Worm (Caenorhabditis elegans) whole organism, L1 larva: Measurements from ENCODE around the gene C38C3.3.

Experiments
- C04F5.9 ChIP-seq: sonication (generic microtip); optimal IDR thresholded peaks from 2 replicates; lab custom pipeline; 2016; ENCODE audit warnings: missing genetic modification characterization, missing compliant biosample characterization
- C34B4.2 ChIP-seq: sonication (generic microtip); optimal IDR thresholded peaks from 2 replicates; lab custom pipeline; 2017; ENCODE audit warnings: mild to moderate bottlenecking, missing genetic modification characterization, missing compliant biosample characterization
- F16B12.6 ChIP-seq: fragments of 150-350 bp; optimal IDR thresholded peaks from 2 replicates; lab custom pipeline; 2014; ENCODE audit warnings: missing biosample characterization, missing genetic modification characterization
- Y116A8C.19 ChIP-seq: sonication (generic microtip); optimal IDR thresholded peaks from 2 replicates; lab custom pipeline; 2016; ENCODE audit warnings: missing compliant biosample characterization, missing genetic modification characterization, borderline replicate concordance
- aha-1 ChIP-seq: fragments of 150-350 bp; optimal IDR thresholded peaks from 2 replicates; lab custom pipeline; 2014; ENCODE audit warnings: missing biosample characterization, missing genetic modification characterization
- alr-1 ChIP-seq: fragments of 200-800 bp; sonication (Bioruptor generic); optimal IDR thresholded peaks from 2 replicates; lab custom pipeline; 2018; ENCODE audit warnings: borderline replicate concordance, mild to moderate bottlenecking, missing genetic modification characterization, missing compliant biosample characterization
- aly-2 ChIP-seq: fragments of 150-350 bp; optimal IDR thresholded peaks from 2 replicates; lab custom pipeline; 2014; ENCODE audit warnings: missing biosample characterization, missing genetic modification characterization
- ama-1 ChIP-seq: fragments of 150-350 bp; optimal IDR thresholded peaks from 2 replicates; lab custom pipeline; 2014
- blmp-1 ChIP-seq: fragments of 150-350 bp; optimal IDR thresholded peaks from 2 replicates; lab custom pipeline; 2014; ENCODE audit warnings: missing biosample characterization, missing genetic modification characterization
- ceh-8 ChIP-seq: fragments of 200-800 bp; sonication (Bioruptor generic); optimal IDR thresholded peaks from 2 replicates; lab custom pipeline; 2018; ENCODE audit warnings: mild to moderate bottlenecking, missing genetic modification characterization, moderate library complexity, missing compliant biosample characterization
- ceh-82 ChIP-seq, 3 experiments: fragments of 150-350 bp in 1 of 3; sonication (generic microtip) in 2 of 3; optimal IDR thresholded peaks; 2 replicates each; lab custom pipeline; 2014 to 2017; ENCODE audit warnings: missing biosample characterization in 3 of 3, missing genetic modification characterization in 3 of 3
- dpl-1 ChIP-seq, 3 experiments: fragments of 150-350 bp in 2 of 3; sonication (generic microtip) in 1 of 3; optimal IDR thresholded peaks; 2 replicates each; lab custom pipeline; 2014 to 2017; ENCODE audit warnings: missing biosample characterization in 3 of 3, missing genetic modification characterization in 3 of 3, missing genetic modification reagents in 3 of 3
- dsc-1 ChIP-seq: sonication (generic microtip); optimal IDR thresholded peaks from 2 replicates; lab custom pipeline; 2016; ENCODE audit warnings: mild to moderate bottlenecking, missing genetic modification characterization, missing compliant biosample characterization
- efl-1 ChIP-seq, 4 experiments: fragments of 150-350 bp; optimal IDR thresholded peaks in 3 of 4; peaks in 1 of 4; 1 replicate in 1 of 4; 2 replicates in 3 of 4; lab custom pipeline; 2014; ENCODE audit warnings: missing biosample characterization in 2 of 4, missing genetic modification characterization in 2 of 4, missing genetic modification reagents in 2 of 4
- efl-3 ChIP-seq: fragments of 200-800 bp; sonication (Bioruptor generic); optimal IDR thresholded peaks from 2 replicates; lab custom pipeline; 2018; ENCODE audit warnings: mild to moderate bottlenecking, missing genetic modification characterization, missing compliant biosample characterization
- egl-13 ChIP-seq: sonication (generic microtip); optimal IDR thresholded peaks from 2 replicates; lab custom pipeline; 2016; ENCODE audit warnings: missing genotype, missing genetic modification reagents, missing genetic modification characterization, missing compliant biosample characterization
- egl-27 ChIP-seq, 2 experiments: fragments of 150-350 bp in 1 of 2; sonication (generic microtip); optimal IDR thresholded peaks; 3 replicates each; lab custom pipeline; 2017 to 2018; ENCODE audit warnings: missing biosample characterization in 2 of 2, missing genetic modification characterization in 2 of 2, missing genetic modification reagents in 2 of 2
- elt-2 ChIP-seq: sonication (generic microtip); optimal IDR thresholded peaks from 2 replicates; lab custom pipeline; 2016; ENCODE audit warnings: missing genetic modification characterization, mild to moderate bottlenecking, inconsistent platforms, missing compliant biosample characterization, missing genetic modification reagents
- ets-5 ChIP-seq: fragments of 200-800 bp; sonication (Bioruptor generic); IDR thresholded peaks from 2 replicates; pipeline ENCODE4 v1.3.6; 2022; ENCODE audit warnings: missing genetic modification characterization, missing compliant biosample characterization
- fkh-8 ChIP-seq: sonication (generic microtip); optimal IDR thresholded peaks from 2 replicates; lab custom pipeline; 2016; ENCODE audit warnings: mild to moderate bottlenecking, missing genetic modification characterization, missing compliant biosample characterization
- hpl-2 ChIP-seq: fragments of 150-350 bp; optimal IDR thresholded peaks from 2 replicates; lab custom pipeline; 2014; ENCODE audit warnings: missing biosample characterization, missing genetic modification reagents, missing genetic modification characterization
- isw-1 ChIP-seq: fragments of 200-800 bp; sonication (Bioruptor generic); IDR thresholded peaks from 2 replicates; pipeline ENCODE4 v1.3.6; 2022; ENCODE audit warnings: missing genetic modification characterization, missing compliant biosample characterization
- lin-13 ChIP-seq: fragments of 150-350 bp; optimal IDR thresholded peaks from 2 replicates; lab custom pipeline; 2014; ENCODE audit warnings: missing biosample characterization, missing genetic modification reagents, missing genetic modification characterization
- lin-35 ChIP-seq, 2 experiments: fragments of 150-350 bp; optimal IDR thresholded peaks; 2 replicates each; lab custom pipeline; 2014; ENCODE audit warnings: missing biosample characterization in 2 of 2, missing genetic modification characterization in 2 of 2, missing genetic modification reagents in 2 of 2
- lir-3 ChIP-seq: sonication (generic microtip); optimal IDR thresholded peaks from 2 replicates; lab custom pipeline; 2016; ENCODE audit warnings: mild to moderate bottlenecking, missing genetic modification characterization, moderate library complexity, missing compliant biosample characterization; ENCODE audit not compliant: poor library complexity
- lsy-2 ChIP-seq, 2 experiments: fragments of 150-350 bp; optimal IDR thresholded peaks; 2 replicates each; lab custom pipeline; 2014; ENCODE audit warnings: missing biosample characterization in 2 of 2, missing genetic modification characterization in 2 of 2
- mab-9 ChIP-seq: fragments of 200-800 bp; sonication (Bioruptor generic); IDR thresholded peaks from 2 replicates; pipeline ENCODE4 v1.3.6; 2022; ENCODE audit warnings: missing genetic modification reagents, missing genetic modification characterization, missing compliant biosample characterization
- mef-2 ChIP-seq: fragments of 150-350 bp; optimal IDR thresholded peaks from 2 replicates; lab custom pipeline; 2014; ENCODE audit warnings: missing biosample characterization, missing genetic modification characterization
- mep-1 ChIP-seq: fragments of 150-350 bp; optimal IDR thresholded peaks from 2 replicates; lab custom pipeline; 2014; ENCODE audit warnings: missing biosample characterization, missing genetic modification characterization
- nhr-11 ChIP-seq: fragments of 150-350 bp; optimal IDR thresholded peaks from 2 replicates; lab custom pipeline; 2014; ENCODE audit warnings: missing biosample characterization, missing genetic modification characterization
- nhr-12 ChIP-seq: sonication (generic microtip); optimal IDR thresholded peaks from 2 replicates; lab custom pipeline; 2017; ENCODE audit warnings: missing biosample characterization, missing genetic modification characterization
- nhr-20 ChIP-seq: sonication (generic microtip); optimal IDR thresholded peaks from 2 replicates; lab custom pipeline; 2016; ENCODE audit warnings: mild to moderate bottlenecking, missing genetic modification characterization, missing compliant biosample characterization
- nhr-28 ChIP-seq: fragments of 150-350 bp; optimal IDR thresholded peaks from 2 replicates; lab custom pipeline; 2014; ENCODE audit warnings: missing biosample characterization, missing genetic modification characterization
- nhr-71 ChIP-seq: sonication (generic microtip); optimal IDR thresholded peaks from 2 replicates; lab custom pipeline; 2016; ENCODE audit warnings: mild to moderate bottlenecking, missing genetic modification characterization, moderate library complexity, missing compliant biosample characterization
- nhr-76 ChIP-seq: sonication (generic microtip); optimal IDR thresholded peaks from 2 replicates; lab custom pipeline; 2017; ENCODE audit warnings: missing biosample characterization, missing genetic modification characterization
- nhr-90 ChIP-seq: sonication (generic microtip); optimal IDR thresholded peaks from 2 replicates; lab custom pipeline; 2016; ENCODE audit warnings: mild to moderate bottlenecking, missing genetic modification characterization, missing compliant biosample characterization; ENCODE audit not compliant: poor library complexity
- pqm-1 ChIP-seq: sonication (generic microtip); optimal IDR thresholded peaks from 3 replicates; lab custom pipeline; 2017; ENCODE audit warnings: missing biosample characterization, missing genetic modification characterization
- rnt-1 ChIP-seq: sonication (generic microtip); optimal IDR thresholded peaks from 2 replicates; lab custom pipeline; 2016; ENCODE audit warnings: mild to moderate bottlenecking, missing genetic modification characterization, moderate library complexity, missing compliant biosample characterization
- skn-1 ChIP-seq: fragments of 150-350 bp; optimal IDR thresholded peaks from 2 replicates; lab custom pipeline; 2014; ENCODE audit warnings: missing biosample characterization, missing genetic modification characterization
- snpc-4 ChIP-seq: fragments of 150-350 bp; optimal IDR thresholded peaks from 2 replicates; lab custom pipeline; 2014; ENCODE audit warnings: missing biosample characterization, missing genetic modification characterization
- snu-23 ChIP-seq: sonication (generic microtip); optimal IDR thresholded peaks from 2 replicates; lab custom pipeline; 2016; ENCODE audit warnings: missing genetic modification characterization, missing compliant biosample characterization
- sox-4 ChIP-seq: sonication (generic microtip); optimal IDR thresholded peaks from 2 replicates; lab custom pipeline; 2016; ENCODE audit warnings: missing genetic modification characterization, missing compliant biosample characterization
- sptf-1 ChIP-seq: fragments of 150-350 bp; optimal IDR thresholded peaks from 2 replicates; lab custom pipeline; 2014; ENCODE audit warnings: missing biosample characterization, missing genetic modification characterization
- swsn-7 ChIP-seq: sonication (generic microtip); optimal IDR thresholded peaks from 2 replicates; lab custom pipeline; 2016; ENCODE audit warnings: missing genetic modification characterization, missing compliant biosample characterization
- tlp-1 ChIP-seq: fragments of 150-350 bp; optimal IDR thresholded peaks from 2 replicates; lab custom pipeline; 2014; ENCODE audit warnings: missing biosample characterization, missing genetic modification characterization
- unc-130 ChIP-seq: fragments of 150-350 bp; optimal IDR thresholded peaks from 2 replicates; lab custom pipeline; 2017; ENCODE audit warnings: missing biosample characterization, missing genetic modification characterization, inconsistent platforms
- unc-62 ChIP-seq: fragments of 150-350 bp; optimal IDR thresholded peaks from 2 replicates; lab custom pipeline; 2014; ENCODE audit warnings: missing biosample characterization, missing genetic modification reagents, missing genetic modification characterization
- unc-86 ChIP-seq: sonication (generic microtip); optimal IDR thresholded peaks from 2 replicates; lab custom pipeline; 2016; ENCODE audit warnings: missing genetic modification characterization, missing compliant biosample characterization
- unc-98 ChIP-seq: fragments of 200-800 bp; sonication (Bioruptor generic); IDR thresholded peaks from 2 replicates; pipeline ENCODE4 v1.3.6; 2022; ENCODE audit warnings: missing genetic modification characterization, missing compliant biosample characterization
- xbp-1 ChIP-seq: sonication (generic microtip); optimal IDR thresholded peaks from 2 replicates; lab custom pipeline; 2016; ENCODE audit warnings: missing genetic modification characterization, missing compliant biosample characterization
- zag-1 ChIP-seq: fragments of 150-350 bp; optimal IDR thresholded peaks from 2 replicates; lab custom pipeline; 2014; ENCODE audit warnings: missing biosample characterization, missing genetic modification characterization
- ztf-11 ChIP-seq, 2 experiments: sonication (generic microtip); optimal IDR thresholded peaks; 2 replicates each; lab custom pipeline; 2016 to 2017; ENCODE audit warnings: missing genetic modification characterization in 2 of 2, missing biosample characterization in 1 of 2, missing compliant biosample characterization in 1 of 2

C38C3.3 gene

ce11 chrV:1474486-1475125 is 20.8 kb upstream of the C38C3.3 start, which contains the start of the genes F53E2.2 and unc-60:
Gene F53E2.2 (plus strand): TSS chrV:1475086.
Gene unc-60 (plus strand): TSS chrV:1475086.
- TF ChIP-seq nhr-11 (tag; lab: Kevin White, UChicago) (no peak), nhr-71 (tag; lab: Kevin White, UChicago) (peak; percentile 82), lsy-2 (tag; optimal IDR thresholded peaks at IDR 0.05; lab: Kevin White, UChicago) (peak; percentile 15 to 56), F16B12.6 (no peak), swsn-7 (tag; lab: Kevin White, UChicago) (peak; percentile 60), mef-2 (tag; lab: Kevin White, UChicago) (no peak), dsc-1 (tag; lab: Kevin White, UChicago) (peak; percentile 46), unc-62 (GFP tag; lab: Kevin White, UChicago) (no peak), sptf-1 (tag; lab: Kevin White, UChicago) (no peak), blmp-1 (tag; lab: Kevin White, UChicago) (peak; percentile 49), snpc-4 (tag; lab: Kevin White, UChicago) (no peak), alr-1 (tag; lab: Kevin White, UChicago) (no peak), dpl-1 (GFP tag; optimal IDR thresholded peaks at IDR 0.05; lab: Kevin White, UChicago) (peak; percentile 2 to 35 (median 19)), unc-86 (tag; lab: Kevin White, UChicago) (peak; percentile 65), fkh-8 (tag; lab: Kevin White, UChicago) (peak; percentile 45), mab-9 (GFP tag; lab: Robert Waterston, UW) (no peak; the same call in 1 of the 2 replicates), unc-130 (no peak), pqm-1 (no peak), zag-1 (no peak), aha-1 (no peak), egl-27 (tag; optimal IDR thresholded peaks at IDR 0.05; lab: Kevin White, UChicago) (peak; percentile 34 to 46), hpl-2 (GFP tag; lab: Kevin White, UChicago) (no peak), ama-1 (lab: Kevin White, UChicago) (no peak), snu-23 (peak; percentile 80), xbp-1 (peak; percentile 44), mep-1 (tag; lab: Kevin White, UChicago) (peak; percentile 59), ztf-11 (tag; optimal IDR thresholded peaks at IDR 0.05; lab: Kevin White, UChicago) (peak in 1 of 2 experiments; percentile 54), aly-2 (tag; lab: Kevin White, UChicago) (no peak), lir-3 (no peak), isw-1 (GFP tag; lab: Robert Waterston, UW) (peak; percentile 30; the same call in 1 of the 2 replicates), ceh-82 (tag; optimal IDR thresholded peaks at IDR 0.05; lab: Kevin White, UChicago) (peak in 2 of 3 experiments; percentile 69 to 78), tlp-1 (tag; lab: Kevin White, UChicago) (no peak), unc-98 (GFP tag; lab: Robert Waterston, UW) (no peak), elt-2 (peak; percentile 5), efl-3 (no peak), lin-35 (GFP tag; optimal IDR thresholded peaks at IDR 0.05; lab: Kevin White, UChicago) (peak; percentile 45 to 69), ets-5 (GFP tag; lab: Robert Waterston, UW) (no peak), skn-1 (tag; lab: Kevin White, UChicago) (peak; percentile 77), nhr-28 (tag; lab: Kevin White, UChicago) (no peak), Y116A8C.19 (tag; lab: Kevin White, UChicago) (no peak), nhr-76 (tag; lab: Kevin White, UChicago) (no peak), nhr-90 (tag; lab: Kevin White, UChicago) (peak; percentile 25), lin-13 (GFP tag; lab: Kevin White, UChicago) (peak; percentile 34), nhr-20 (tag; lab: Kevin White, UChicago) (peak; percentile 40), C04F5.9 (tag; lab: Kevin White, UChicago) (no peak), C34B4.2 (tag; lab: Kevin White, UChicago) (no peak), rnt-1 (tag; lab: Kevin White, UChicago) (peak; percentile 49), egl-13 (tag; lab: Kevin White, UChicago) (no peak), ceh-8 (GFP tag; lab: Kevin White, UChicago) (no peak), nhr-12 (tag; lab: Kevin White, UChicago) (no peak), efl-1 (optimal IDR thresholded peaks at IDR 0.05; lab: Kevin White, UChicago) (peak; percentile 49 to 57), efl-1 (GFP tag; optimal IDR thresholded peaks at IDR 0.05 in 1 of 2; lab: Kevin White, UChicago) (peak; percentile 40 to 93), sox-4 (tag; lab: Kevin White, UChicago) (no peak)
